Worm (Caenorhabditis elegans) whole organism, L2 larva: ENCODE results near the gene C14A11.2.

Source experiments
- alr-1 ChIP-seq: fragments of 150-350 bp; optimal IDR thresholded peaks from 2 replicates; lab custom pipeline; 2014; ENCODE audit warnings: missing biosample characterization, missing genetic modification characterization
- lin-11 ChIP-seq: fragments of 150-350 bp; sonication (generic microtip); optimal IDR thresholded peaks from 2 replicates; lab custom pipeline; 2014; ENCODE audit warnings: missing biosample characterization, missing genetic modification characterization, inconsistent platforms, mixed read lengths
- nhr-12 ChIP-seq: fragments of 150-350 bp; optimal IDR thresholded peaks from 2 replicates; lab custom pipeline; 2014; ENCODE audit warnings: missing biosample characterization, missing genetic modification characterization

- TF ChIP-seq lin-11 (tag; lab: Kevin White, UChicago), result no peak
- TF ChIP-seq nhr-12, result no peak
- TF ChIP-seq alr-1 (tag; lab: Kevin White, UChicago), result no peak
Measured at ce11 chrX:2795054-2795453, 7.9 kb upstream of the C14A11.2 start.
